Worm (Caenorhabditis elegans) whole organism, young adult: ENCODE results near the gene C25F6.6.

Experiments used
- B0035.1 ChIP-seq: sonication (generic microtip); optimal IDR thresholded peaks from 2 replicates; lab custom pipeline; 2016; ENCODE audit warnings: missing genetic modification characterization, mild to moderate bottlenecking, missing compliant biosample characterization, missing genotype, missing genetic modification reagents
- B0261.1 ChIP-seq: sonication (generic microtip); optimal IDR thresholded peaks from 2 replicates; lab custom pipeline; 2016; ENCODE audit warnings: mild to moderate bottlenecking, missing genetic modification characterization, moderate library complexity, missing compliant biosample characterization
- B0336.3 ChIP-seq: fragments of 200-800 bp; sonication (Bioruptor generic); IDR thresholded peaks from 2 replicates; pipeline ENCODE4 v1.3.6; 2022; ENCODE audit warnings: missing genetic modification characterization, missing compliant biosample characterization
- C06A6.2 ChIP-seq: fragments of 200-800 bp; sonication (Bioruptor generic); conservative IDR thresholded peaks from 2 replicates; pipeline ENCODE4 v1.3.6; 2022; ENCODE audit warnings: missing genetic modification characterization, missing compliant biosample characterization
- F33H1.4 ChIP-seq: fragments of 200-800 bp; sonication (Bioruptor generic); IDR thresholded peaks from 2 replicates; pipeline ENCODE4 v1.3.6; 2022; ENCODE audit warnings: missing genetic modification reagents, missing genetic modification characterization, missing compliant biosample characterization
- F37B4.10 ChIP-seq: fragments of 200-800 bp; sonication (Bioruptor generic); IDR thresholded peaks from 2 replicates; pipeline ENCODE4 v1.3.6; 2022; ENCODE audit warnings: missing genetic modification characterization, missing compliant biosample characterization
- F39B2.1 ChIP-seq: fragments of 200-800 bp; sonication (Bioruptor generic); IDR thresholded peaks from 2 replicates; pipeline ENCODE4 v1.3.6; 2022; ENCODE audit warnings: missing genetic modification reagents, missing genetic modification characterization, missing compliant biosample characterization
- F55B11.4 ChIP-seq: sonication (generic microtip); optimal IDR thresholded peaks from 2 replicates; lab custom pipeline; 2016; ENCODE audit warnings: missing compliant biosample characterization, missing genetic modification characterization, borderline replicate concordance; ENCODE audit not compliant: insufficient read depth
- F57C9.4 ChIP-seq: sonication (generic microtip); optimal IDR thresholded peaks from 2 replicates; lab custom pipeline; 2017; ENCODE audit warnings: mild to moderate bottlenecking, missing genetic modification characterization, missing compliant biosample characterization
- Y95B8A.8 ChIP-seq: fragments of 200-800 bp; sonication (Bioruptor generic); IDR thresholded peaks from 2 replicates; pipeline ENCODE4 v1.3.6; 2022; ENCODE audit warnings: missing genetic modification reagents, missing genetic modification characterization, missing compliant biosample characterization
- ama-1 ChIP-seq, 3 experiments: fragments of 150-350 bp in 1 of 3; sonication (generic microtip) in 2 of 3; optimal IDR thresholded peaks; 2 replicates each; lab custom pipeline; 2014 to 2018; ENCODE audit warnings: missing biosample characterization in 2 of 3, missing genetic modification characterization in 2 of 3, missing genetic modification reagents in 2 of 3
- attf-5 ChIP-seq: fragments of 200-800 bp; sonication (Bioruptor generic); optimal IDR thresholded peaks from 2 replicates; lab custom pipeline; 2018; ENCODE audit warnings: mild to moderate bottlenecking, missing genetic modification characterization, missing compliant biosample characterization
- bed-2 ChIP-seq: fragments of 200-800 bp; sonication (Bioruptor generic); IDR thresholded peaks from 2 replicates; pipeline ENCODE4 v1.3.6; 2022; ENCODE audit warnings: missing genetic modification reagents, missing genetic modification characterization, missing compliant biosample characterization
- ccch-3 ChIP-seq: fragments of 200-800 bp; sonication (Bioruptor generic); optimal IDR thresholded peaks from 2 replicates; lab custom pipeline; 2018; ENCODE audit warnings: mild to moderate bottlenecking, missing genetic modification characterization, missing compliant biosample characterization
- cebp-1 ChIP-seq, 2 experiments: fragments of 200-800 bp in 1 of 2; sonication (Bioruptor generic) in 1 of 2; sonication (generic microtip) in 1 of 2; IDR thresholded peaks in 1 of 2; optimal IDR thresholded peaks in 1 of 2; 2 replicates each; pipeline versions ENCODE4 v1.3.6 to Lab custom; 2017 to 2022; ENCODE audit warnings: missing compliant biosample characterization in 2 of 2, missing genetic modification characterization in 2 of 2, mild to moderate bottlenecking in 1 of 2, missing genetic modification reagents in 1 of 2, moderate library complexity in 1 of 2
- ceh-27 ChIP-seq: fragments of 200-800 bp; sonication (Bioruptor generic); optimal IDR thresholded peaks from 2 replicates; lab custom pipeline; 2018; ENCODE audit warnings: mild to moderate bottlenecking, missing genetic modification characterization, moderate library complexity, missing compliant biosample characterization
- chd-7 ChIP-seq: sonication (generic microtip); optimal IDR thresholded peaks from 2 replicates; lab custom pipeline; 2016; ENCODE audit warnings: mild to moderate bottlenecking, missing genetic modification characterization, moderate library complexity, missing compliant biosample characterization
- dox-1 ChIP-seq: fragments of 200-800 bp; sonication (Bioruptor generic); IDR thresholded peaks from 2 replicates; pipeline ENCODE4 v1.3.6; 2022; ENCODE audit warnings: missing genetic modification reagents, missing genetic modification characterization, missing compliant biosample characterization
- egl-44 ChIP-seq: fragments of 200-800 bp; sonication (Bioruptor generic); IDR thresholded peaks from 2 replicates; pipeline ENCODE4 v1.3.6; 2022; ENCODE audit warnings: missing genetic modification reagents, missing genetic modification characterization, missing compliant biosample characterization
- hmg-20 ChIP-seq: fragments of 200-800 bp; sonication (Bioruptor generic); IDR thresholded peaks from 2 replicates; pipeline ENCODE4 v1.3.6; 2022; ENCODE audit warnings: missing genetic modification reagents, missing genetic modification characterization, missing compliant biosample characterization
- lin-26 ChIP-seq: fragments of 200-800 bp; sonication (Bioruptor generic); IDR thresholded peaks from 2 replicates; pipeline ENCODE4 v1.3.6; 2022; ENCODE audit warnings: missing genetic modification reagents, missing genetic modification characterization, missing compliant biosample characterization
- lsl-1 ChIP-seq: fragments of 200-800 bp; sonication (Bioruptor generic); optimal IDR thresholded peaks from 2 replicates; lab custom pipeline; 2018; ENCODE audit warnings: mild to moderate bottlenecking, missing genetic modification characterization, moderate library complexity, missing compliant biosample characterization
- madf-10 ChIP-seq: sonication (generic microtip); optimal IDR thresholded peaks from 2 replicates; lab custom pipeline; 2016; ENCODE audit warnings: mild to moderate bottlenecking, missing genetic modification characterization, missing compliant biosample characterization
- madf-3 ChIP-seq: fragments of 200-800 bp; sonication (Bioruptor generic); IDR thresholded peaks from 2 replicates; pipeline ENCODE4 v1.3.6; 2022; ENCODE audit warnings: missing genetic modification reagents, missing genetic modification characterization, missing compliant biosample characterization
- mel-28 ChIP-seq: sonication (generic microtip); optimal IDR thresholded peaks from 2 replicates; lab custom pipeline; 2016; ENCODE audit warnings: borderline replicate concordance, mild to moderate bottlenecking, missing genetic modification characterization, missing compliant biosample characterization
- nhr-179 ChIP-seq: sonication (generic microtip); optimal IDR thresholded peaks from 2 replicates; lab custom pipeline; 2016; ENCODE audit warnings: mild to moderate bottlenecking, missing genetic modification characterization, missing compliant biosample characterization
- nhr-80 ChIP-seq: sonication (generic microtip); optimal IDR thresholded peaks from 2 replicates; lab custom pipeline; 2016; ENCODE audit warnings: missing genetic modification characterization, missing compliant biosample characterization
- nhr-90 ChIP-seq: sonication (generic microtip); optimal IDR thresholded peaks from 2 replicates; lab custom pipeline; 2016; ENCODE audit warnings: missing genotype, mild to moderate bottlenecking, missing genetic modification characterization, missing compliant biosample characterization
- pha-4 ChIP-seq: fragments of 150-350 bp; sonication (generic microtip); optimal IDR thresholded peaks from 2 replicates; lab custom pipeline; 2014; ENCODE audit warnings: missing biosample characterization, missing genetic modification reagents, missing genetic modification characterization
- repo-1 ChIP-seq: sonication (generic microtip); optimal IDR thresholded peaks from 2 replicates; lab custom pipeline; 2017; ENCODE audit warnings: mild to moderate bottlenecking, missing genetic modification characterization, missing compliant biosample characterization
- snpc-3.4 ChIP-seq: sonication (generic microtip); optimal IDR thresholded peaks from 2 replicates; lab custom pipeline; 2017; ENCODE audit warnings: missing genetic modification characterization, mild to moderate bottlenecking, missing compliant biosample characterization, antibody characterized with exemption, moderate library complexity, missing genotype, missing genetic modification reagents
- ztf-26 ChIP-seq: sonication (generic microtip); optimal IDR thresholded peaks from 2 replicates; lab custom pipeline; 2017; ENCODE audit warnings: missing genetic modification characterization, missing compliant biosample characterization
- ztf-3 ChIP-seq: fragments of 200-800 bp; sonication (Bioruptor generic); optimal IDR thresholded peaks from 2 replicates; lab custom pipeline; 2018; ENCODE audit warnings: mild to moderate bottlenecking, missing genetic modification characterization, missing compliant biosample characterization

The C25F6.6 gene

DNA sequence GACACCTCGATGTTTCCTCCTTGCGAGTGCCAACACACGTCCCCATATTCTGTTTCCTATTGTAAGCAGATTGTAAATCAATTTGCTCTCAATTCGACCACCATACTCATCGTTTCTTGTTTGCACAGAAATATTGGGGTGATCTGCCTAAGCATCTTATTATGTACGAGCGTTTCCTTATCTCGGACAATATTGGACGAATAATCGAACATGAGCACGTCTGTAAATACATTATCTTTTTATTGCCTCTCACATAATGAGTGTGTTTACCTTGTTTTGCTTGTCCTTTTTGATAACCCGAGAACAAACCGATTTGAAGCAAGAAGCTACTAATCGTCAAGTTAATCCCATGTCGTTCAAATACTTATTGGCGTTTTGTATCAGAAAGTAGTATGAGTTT, 4.5 kb upstream of the C25F6.6 start:
- TF ChIP-seq madf-10 (tag; lab: Kevin White, UChicago) = no peak
- no peak for TF ChIP-seq F33H1.4
- TF ChIP-seq B0336.3 = no peak
- no peak for TF ChIP-seq Y95B8A.8 (GFP tag; lab: Robert Waterston, UW)
- no peak for TF ChIP-seq nhr-90
- no peak for TF ChIP-seq C06A6.2
- TF ChIP-seq F57C9.4 (tag; lab: Kevin White, UChicago) = no peak
- TF ChIP-seq lsl-1 (GFP tag; lab: Kevin White, UChicago) = no peak
- no peak for TF ChIP-seq hmg-20
- TF ChIP-seq lin-26 (GFP tag; lab: Robert Waterston, UW) = no peak
- TF ChIP-seq repo-1 = no peak
- TF ChIP-seq cebp-1 (GFP tag; IDR thresholded peaks at IDR 0.05; lab: Robert Waterston, UW) = no peak
- no peak for TF ChIP-seq cebp-1 (tag; optimal IDR thresholded peaks at IDR 0.05; lab: Kevin White, UChicago)

DNA sequence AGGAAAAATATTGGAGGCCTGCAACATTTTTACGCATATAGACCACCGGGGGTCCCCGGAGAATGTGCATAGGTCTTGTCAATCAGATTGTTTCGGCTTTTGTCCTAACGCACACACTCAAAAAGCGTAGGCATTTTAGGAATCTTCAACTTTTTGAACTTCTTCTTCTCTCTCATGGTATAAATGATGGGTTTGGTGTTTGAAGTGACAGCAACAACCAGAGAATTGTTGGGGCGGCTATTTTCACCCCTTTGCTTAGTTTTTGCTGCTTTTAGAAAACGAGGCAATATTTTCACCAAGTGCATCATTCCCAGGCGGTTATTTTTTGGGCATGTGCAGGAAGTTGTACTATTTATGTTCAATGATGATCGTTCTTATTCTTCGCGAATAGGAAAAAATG, 1.1 kb upstream of the C25F6.6 start:
- TF ChIP-seq nhr-80 (no peak), repo-1 (no peak), madf-3 (GFP tag; lab: Robert Waterston, UW) (no peak), Y95B8A.8 (GFP tag; lab: Robert Waterston, UW) (no peak), F55B11.4 (tag; lab: Kevin White, UChicago) (no peak), pha-4 (tag; lab: Kevin White, UChicago) (no peak), chd-7 (no peak), ccch-3 (GFP tag; lab: Kevin White, UChicago) (no peak)

ce11 chrX:5447941-5448340, 2.7 kb downstream of the C25F6.6 start, which contains the start of gene C25F6.8:
Gene C25F6.8 (plus strand): TSS chrX:5448241.
- TF ChIP-seq egl-44 (GFP tag; lab: Robert Waterston, UW) (no peak), B0035.1 (tag; lab: Kevin White, UChicago) (no peak), snpc-3.4 (tag; lab: Kevin White, UChicago) (no peak), attf-5 (GFP tag; lab: Kevin White, UChicago) (no peak), B0261.1 (tag; lab: Kevin White, UChicago) (no peak)
- TF ChIP-seq, all 124 proteins: peak for 0

- TF ChIP-seq ceh-27 (no peak), F39B2.1 (GFP tag; lab: Robert Waterston, UW) (no peak), nhr-179 (tag; lab: Kevin White, UChicago) (no peak), dox-1 (GFP tag; lab: Robert Waterston, UW) (no peak), B0035.1 (tag; lab: Kevin White, UChicago) (no peak)
Observed at ce11 chrX:5447381-5447780, 3.2 kb downstream of the C25F6.6 start.

DNA sequence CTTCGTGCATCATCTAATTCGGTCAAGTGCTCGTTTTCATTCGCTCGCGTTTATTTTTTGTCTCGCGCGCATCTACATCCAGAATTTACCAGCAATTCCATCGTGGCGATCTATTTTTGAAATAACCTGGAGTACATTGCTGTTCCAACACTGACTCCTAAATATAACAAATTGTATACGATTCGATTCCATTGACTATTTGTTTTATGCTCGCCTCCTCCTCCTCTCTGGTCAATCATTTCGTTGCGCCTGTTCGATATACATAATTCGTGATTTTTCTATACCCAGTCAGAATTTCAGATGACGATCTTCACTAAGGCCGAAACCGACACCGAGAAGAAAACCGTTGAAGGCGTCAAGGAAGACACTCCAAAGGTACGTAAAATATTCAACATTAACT, 5.8 kb downstream of the C25F6.6 start, which contains the start of gene itm-2:
Gene itm-2, plus strand, starts transcription at position 301 of the 400 bp plus-strand sequence.
- TF ChIP-seq bed-2 (GFP tag; lab: Robert Waterston, UW) = no peak
- no peak for TF ChIP-seq F37B4.10 (GFP tag; lab: Robert Waterston, UW)
- no peak for TF ChIP-seq ama-1 (optimal IDR thresholded peaks at IDR 0.05; lab: Kevin White, UChicago)
- no peak for TF ChIP-seq ama-1 (GFP tag; optimal IDR thresholded peaks at IDR 0.05; lab: Kevin White, UChicago)
- no peak for TF ChIP-seq mel-28 (tag; lab: Kevin White, UChicago)
- TF ChIP-seq cebp-1 (GFP tag; IDR thresholded peaks at IDR 0.05; lab: Robert Waterston, UW) = no peak
- no peak for TF ChIP-seq cebp-1 (tag; optimal IDR thresholded peaks at IDR 0.05; lab: Kevin White, UChicago)
- no peak for TF ChIP-seq ztf-26
- no peak for TF ChIP-seq ztf-3 (GFP tag; lab: Kevin White, UChicago)
